Fruit fly (Drosophila melanogaster) ovary, adult (tissue): Measurements from ENCODE around the gene Rad17.

Source experiments
- CG17801 ChIP-seq: fragments of 200-800 bp; optimal IDR thresholded peaks from 2 replicates; lab custom pipeline; 2019; ENCODE audit warnings: missing biosample characterization, mild to moderate bottlenecking, missing genetic modification characterization, moderate library complexity; ENCODE audit not compliant: partially characterized antibody

Rad17 gene

DNA sequence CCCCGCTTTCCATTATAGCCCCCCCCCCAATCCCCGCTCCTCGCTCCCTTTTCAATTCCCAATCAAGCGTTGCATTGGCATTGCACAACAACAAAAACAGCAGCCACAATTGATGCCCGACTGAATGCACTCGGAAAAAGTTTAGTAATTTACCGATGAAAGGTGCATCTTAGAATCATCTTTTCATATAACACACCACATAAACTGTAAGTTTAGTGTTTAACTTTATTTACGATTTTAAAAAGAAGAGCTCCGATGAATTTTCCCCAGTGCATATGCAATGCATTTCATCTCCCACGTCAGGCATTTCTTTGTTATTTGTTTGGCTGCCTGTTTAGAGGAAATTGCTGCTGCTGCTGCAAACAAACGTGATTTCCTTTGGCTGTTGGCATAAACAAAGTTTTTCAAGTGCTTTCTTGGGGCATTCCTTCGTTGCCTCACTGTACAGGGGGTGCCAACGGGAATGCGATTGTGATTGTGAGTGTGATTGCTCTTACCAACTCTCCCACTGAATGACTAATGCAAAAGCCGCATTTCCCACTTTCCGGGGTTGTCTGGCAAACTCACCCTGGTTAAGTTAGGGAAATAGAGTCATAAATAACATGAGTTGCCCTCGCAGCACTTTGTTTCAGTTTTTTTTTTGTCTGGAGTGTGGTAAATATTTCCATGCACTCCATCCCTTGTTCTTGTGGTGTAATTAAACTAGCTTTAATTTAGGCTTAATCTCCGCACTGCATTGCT lies 29.4 kb upstream of the Rad17 start:
- TF ChIP-seq CG17801 (GFP tag; lab: Kevin White, UChicago) = no peak

DNA sequence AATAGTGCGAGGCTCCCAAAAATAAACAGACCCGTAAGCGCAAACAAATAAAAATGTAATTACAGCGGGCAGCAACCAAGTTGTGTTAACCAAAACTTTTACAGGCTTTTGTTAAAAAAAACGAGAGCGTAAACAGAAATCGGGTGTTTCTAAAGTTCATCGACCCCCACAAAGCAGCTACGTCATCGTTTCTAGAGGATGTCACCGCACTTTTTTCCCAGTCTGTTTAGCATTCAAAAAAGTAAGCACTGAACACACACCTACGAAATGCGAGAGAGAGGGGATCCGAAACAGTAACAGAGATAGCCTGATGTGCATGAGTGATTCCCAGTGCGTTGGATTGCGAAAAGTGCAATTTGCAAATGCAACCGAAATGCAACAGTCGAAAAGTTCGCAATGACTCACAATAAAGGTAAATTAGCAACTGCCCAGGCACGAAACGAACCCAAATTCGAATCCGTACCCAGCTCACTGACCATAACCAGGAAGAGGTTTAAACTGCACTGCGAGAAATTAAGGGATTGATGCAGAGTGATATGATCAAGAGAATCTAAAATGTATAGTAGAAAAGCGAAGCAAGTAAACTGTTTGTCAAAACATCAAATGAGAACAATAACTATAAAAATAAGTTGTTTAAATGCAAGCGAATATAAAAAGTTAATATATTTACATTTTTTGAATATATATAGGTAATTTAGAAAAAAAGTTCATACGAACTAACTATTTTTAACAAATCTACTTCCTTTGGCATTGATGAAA lies 28.2 kb upstream of the Rad17 start:
- TF ChIP-seq CG17801 (GFP tag; lab: Kevin White, UChicago) = peak; percentile 18

DNA sequence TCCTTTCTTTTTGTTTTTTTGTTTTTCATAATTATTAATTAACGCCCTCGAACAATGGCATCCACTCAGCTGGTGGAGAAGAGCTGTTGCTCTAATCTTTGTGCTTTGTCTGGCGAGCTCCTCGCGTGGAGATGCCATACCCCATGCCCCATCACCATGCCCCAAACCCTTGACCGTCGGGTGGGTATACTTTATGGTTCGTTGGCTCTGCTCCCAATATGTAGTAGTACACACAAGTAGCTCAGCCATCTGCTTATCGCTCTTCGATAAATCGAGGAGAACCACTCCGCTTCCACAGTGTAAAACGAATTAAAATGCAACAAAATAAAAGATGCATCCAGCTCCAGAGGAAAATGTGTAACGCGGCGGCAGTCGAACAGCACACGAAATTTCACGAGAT lies 27.1 kb upstream of the Rad17 start:
- TF ChIP-seq CG17801 (GFP tag; lab: Kevin White, UChicago) = no peak

DNA sequence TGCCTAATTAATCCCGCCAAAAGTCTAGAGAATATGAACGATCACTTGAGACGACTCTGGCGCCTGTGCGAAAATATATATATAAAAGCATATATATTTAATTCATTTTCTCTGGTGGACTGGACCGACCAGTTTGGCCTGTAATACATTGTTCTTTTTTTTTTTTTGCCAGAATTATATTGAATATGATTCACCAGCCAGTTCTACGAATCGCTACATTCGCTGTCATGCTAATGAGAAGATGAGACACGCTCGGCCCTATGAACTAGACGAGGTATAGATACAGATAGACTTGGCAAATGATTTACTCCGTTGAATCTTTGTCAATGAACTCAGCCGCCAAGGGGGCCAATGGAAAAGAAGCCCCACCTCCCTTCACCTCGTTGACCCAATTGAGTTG lies 24.3 kb upstream of the Rad17 start:
- no peak for TF ChIP-seq CG17801 (GFP tag; lab: Kevin White, UChicago)

DNA sequence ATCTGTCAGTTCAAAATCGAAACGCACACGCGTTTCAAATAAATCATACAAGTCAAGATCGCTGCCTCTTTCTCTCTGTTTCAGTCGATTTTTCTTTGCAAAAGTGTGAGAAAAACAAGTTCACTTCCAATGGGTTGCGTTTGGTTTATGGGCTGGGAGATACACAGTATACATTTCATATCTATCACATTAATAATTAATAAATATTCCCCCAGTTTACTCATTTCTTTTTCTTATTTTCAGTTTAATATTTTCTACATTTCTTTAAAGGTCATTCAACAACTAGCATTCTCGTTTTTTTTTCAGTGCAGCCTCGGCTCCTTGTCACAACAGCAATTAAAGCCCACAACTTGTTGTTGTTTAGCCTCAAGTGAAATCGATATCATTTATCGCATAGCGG lies 20.9 kb upstream of the Rad17 start:
- no peak for TF ChIP-seq CG17801 (GFP tag; lab: Kevin White, UChicago)

DNA sequence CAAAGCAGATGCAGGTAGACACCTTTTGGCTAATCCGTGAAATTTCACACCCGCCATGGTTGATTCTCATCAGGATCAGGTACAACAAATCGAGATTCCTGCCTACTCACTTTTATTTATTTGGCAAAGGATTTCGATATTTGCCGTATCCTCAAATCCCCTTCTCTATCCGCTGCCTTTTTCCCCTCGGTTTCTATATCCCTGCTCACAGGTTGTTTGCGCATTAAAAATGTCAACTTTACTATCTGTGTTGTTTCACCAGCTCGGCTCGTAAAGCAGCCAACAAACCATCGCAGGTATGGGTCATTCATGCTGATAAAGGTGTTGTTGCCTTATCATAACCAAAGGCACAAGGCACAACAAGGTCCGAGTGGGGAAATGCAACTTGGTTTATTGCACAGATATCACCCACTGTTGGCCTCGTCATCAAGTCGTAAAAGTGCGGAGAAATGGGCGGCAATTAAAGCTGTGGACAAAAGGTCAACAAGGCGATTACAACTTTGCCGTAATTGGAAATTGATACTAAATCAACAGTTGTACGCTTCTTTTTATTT lies 17.2 kb upstream of the Rad17 start:
- peak; percentile 33 for TF ChIP-seq CG17801 (GFP tag; lab: Kevin White, UChicago)

DNA sequence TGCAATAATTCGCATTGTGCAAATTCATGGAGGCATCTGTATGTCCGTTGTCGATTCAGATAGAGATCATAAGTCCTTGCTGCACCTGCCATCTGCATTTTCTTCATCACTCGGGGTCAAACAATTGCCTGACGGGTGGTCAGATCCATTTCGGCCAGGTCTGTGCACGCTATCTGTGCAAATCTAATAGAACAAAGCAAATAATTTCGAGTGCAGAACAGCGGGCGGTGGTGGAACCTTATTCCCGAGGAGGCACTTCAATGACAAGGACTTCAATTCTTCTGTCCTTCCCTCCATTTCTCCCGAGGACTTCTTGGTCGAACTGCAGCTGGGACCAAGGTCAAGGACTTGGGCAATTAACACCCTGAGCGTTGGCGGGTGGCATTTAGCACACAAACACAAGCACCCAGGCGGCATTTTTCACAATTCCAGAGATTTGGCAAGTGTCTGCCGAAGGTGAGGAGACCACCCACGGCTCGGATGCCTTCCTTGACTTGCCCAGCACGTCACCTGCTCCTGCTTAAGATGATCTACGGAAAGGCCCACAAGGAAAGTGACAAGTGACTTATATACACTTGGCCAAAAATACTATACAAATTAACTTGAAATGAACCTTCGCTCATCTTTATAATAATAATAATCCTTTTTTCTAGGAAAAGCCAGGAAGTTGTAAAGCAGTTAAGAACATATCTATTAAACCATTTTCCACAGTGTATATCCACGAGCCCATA lies 16.5 kb upstream of the Rad17 start:
- no peak for TF ChIP-seq CG17801 (GFP tag; lab: Kevin White, UChicago)

DNA sequence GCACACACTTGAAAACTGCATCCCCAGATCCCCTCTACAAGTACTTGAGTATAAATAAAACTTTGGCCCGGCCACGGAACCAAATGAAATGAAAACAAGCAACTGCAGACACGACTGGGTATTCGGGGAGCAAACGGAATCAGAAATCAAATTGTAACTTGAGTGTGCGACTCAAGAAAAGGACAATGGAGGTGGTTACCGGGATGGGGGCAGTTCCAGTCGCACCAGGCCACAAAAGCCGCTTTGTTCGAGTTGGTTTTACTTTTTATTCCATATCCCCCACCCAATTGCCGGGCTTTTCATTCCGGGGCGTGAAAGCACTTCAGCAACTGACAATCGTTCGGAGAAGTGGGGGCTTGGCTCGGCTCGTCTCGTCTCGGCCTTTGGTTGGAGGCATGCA lies 14.8 kb upstream of the Rad17 start:
- no peak for TF ChIP-seq CG17801 (GFP tag; lab: Kevin White, UChicago)

DNA sequence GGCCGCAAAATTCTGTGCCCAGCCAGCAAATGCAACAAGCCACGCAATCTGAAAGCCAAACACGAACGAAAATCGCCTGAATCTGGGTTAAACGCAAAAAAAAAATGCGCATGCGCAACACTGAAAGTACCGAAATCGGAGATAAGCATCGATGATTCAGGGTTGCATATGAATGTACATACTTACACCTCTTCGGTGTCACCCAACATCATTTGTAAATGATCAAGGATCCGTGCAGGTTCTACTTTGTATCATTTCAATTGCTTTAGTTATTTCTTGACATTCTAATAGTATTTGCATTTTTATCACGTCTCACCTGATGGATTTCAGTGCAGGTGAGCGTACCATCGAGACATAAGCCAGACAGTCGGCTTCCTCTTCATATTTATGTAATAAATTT lies 14.1 kb upstream of the Rad17 start:
- TF ChIP-seq CG17801 (GFP tag; lab: Kevin White, UChicago) = no peak

DNA sequence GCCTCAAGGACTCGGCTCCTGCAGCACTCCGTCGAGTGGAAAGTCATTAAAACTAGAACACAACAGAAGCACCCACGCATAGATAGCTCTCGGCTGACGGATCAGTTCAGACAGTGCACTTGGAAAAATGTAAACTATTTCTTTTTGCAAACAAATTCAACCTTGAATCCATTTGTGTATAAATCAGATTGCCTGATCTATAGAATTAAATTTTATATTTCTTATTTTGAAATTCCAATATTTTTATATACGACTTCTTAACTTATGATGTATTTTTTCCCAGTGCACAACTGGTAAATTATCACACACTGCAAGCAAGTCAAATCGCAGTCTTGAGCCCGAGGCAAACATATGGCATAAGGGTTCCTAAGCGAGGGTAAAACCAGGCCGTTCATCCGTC lies 11.8 kb upstream of the Rad17 start:
- no peak for TF ChIP-seq CG17801 (GFP tag; lab: Kevin White, UChicago)

DNA sequence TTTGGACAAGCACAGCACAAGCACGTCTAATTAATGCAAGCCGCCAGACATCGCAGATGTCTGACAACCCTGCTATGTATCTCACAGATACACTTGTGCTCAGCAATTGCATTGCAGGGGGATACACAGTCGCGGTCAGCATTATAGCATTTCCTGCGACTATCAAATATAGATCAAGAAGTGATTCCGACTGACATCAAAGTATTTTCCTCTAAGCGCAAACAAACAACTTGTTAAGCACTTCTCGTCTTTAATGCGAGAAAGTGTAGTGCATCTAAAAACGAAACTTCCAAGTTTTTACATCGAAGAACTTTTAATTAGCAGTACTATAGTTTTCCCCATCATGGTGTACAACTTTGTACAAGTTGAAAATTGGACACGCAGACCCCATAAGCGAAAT lies 9.9 kb upstream of the Rad17 start:
- TF ChIP-seq CG17801 (GFP tag; lab: Kevin White, UChicago) = no peak

DNA sequence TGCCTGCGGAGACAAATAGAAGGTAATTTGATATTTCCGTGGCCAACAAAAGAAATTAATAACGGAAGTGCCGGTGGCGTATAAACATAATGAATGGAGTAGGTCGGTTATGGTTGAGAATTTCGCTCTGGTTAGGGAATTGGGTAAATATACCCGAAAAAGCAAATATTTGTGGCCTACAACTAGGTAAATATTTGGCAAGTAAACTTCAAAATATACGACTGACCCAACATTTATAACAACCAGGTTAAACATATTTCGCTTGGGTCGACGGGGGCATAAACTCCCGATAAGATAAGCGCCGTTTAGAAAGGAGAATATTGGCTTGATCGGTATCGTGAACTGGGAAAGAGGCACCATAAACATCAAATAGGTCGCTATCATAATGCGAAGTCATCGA lies 7.8 kb upstream of the Rad17 start:
- no peak for TF ChIP-seq CG17801 (GFP tag; lab: Kevin White, UChicago)

DNA sequence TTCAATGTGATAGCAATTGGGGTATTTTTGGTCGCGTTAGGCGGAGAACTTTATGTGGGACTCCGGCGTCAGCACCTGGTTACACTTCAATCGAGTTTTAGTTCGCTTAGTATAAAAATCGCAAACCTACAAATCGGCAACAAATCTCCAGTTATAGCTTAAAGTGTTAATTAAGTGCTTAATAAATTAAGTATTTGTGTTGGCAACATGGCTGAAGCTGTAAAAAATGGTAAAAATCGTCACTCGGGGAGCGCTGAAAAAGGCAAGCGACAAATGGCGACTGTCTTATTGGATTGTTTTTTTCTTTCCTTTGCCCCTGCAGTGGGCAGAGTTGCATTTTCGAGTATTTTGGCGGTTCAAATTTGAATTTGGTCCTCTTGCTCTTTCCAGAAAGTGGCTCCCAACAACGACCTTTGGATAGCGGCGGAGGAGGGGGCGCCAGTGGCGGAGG lies 3.6 kb downstream of the Rad17 start, which contains the start of gene Hexim:
TSS of gene Hexim (plus strand) at position 85 of the 451 bp plus-strand sequence.
- TF ChIP-seq CG17801 (GFP tag; lab: Kevin White, UChicago) = peak; percentile 72

DNA sequence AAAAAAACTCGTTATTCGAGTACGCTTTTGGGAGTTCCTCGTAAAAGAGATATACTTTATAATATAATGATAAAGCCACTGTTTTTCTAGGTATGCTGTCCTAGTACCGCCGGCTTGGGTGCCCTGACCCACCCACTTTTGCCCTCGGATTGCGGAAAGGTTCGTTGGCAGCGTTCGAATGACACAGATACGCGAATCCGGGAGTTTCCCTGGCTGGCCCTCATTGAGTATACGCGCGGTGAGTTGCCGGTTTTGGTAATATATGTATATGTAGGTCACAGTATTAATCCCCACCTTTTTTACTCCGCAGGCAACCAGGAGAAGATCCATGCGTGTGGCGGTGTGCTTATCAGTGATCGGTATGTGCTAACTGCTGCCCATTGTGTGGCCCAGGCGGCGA lies 4.8 kb downstream of the Rad17 start:
- TF ChIP-seq CG17801 (GFP tag; lab: Kevin White, UChicago) = no peak

DNA sequence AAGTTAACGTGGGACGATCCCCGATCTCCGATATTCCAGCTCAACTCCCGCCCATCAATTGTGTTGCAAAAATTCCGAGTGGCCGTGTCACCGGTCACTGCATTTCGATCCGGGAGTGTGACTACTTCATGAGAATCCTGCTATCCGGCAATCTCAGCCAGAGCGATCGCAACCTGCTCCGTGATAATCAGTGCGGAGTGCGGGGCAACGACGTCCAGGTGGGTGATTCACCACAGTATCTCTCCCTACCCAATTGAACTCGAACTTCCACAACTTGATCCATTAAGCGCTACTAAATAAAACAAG lies 5.4 kb downstream of the Rad17 start:
- TF ChIP-seq CG17801 (GFP tag; lab: Kevin White, UChicago) = no peak
